Fruit fly (Drosophila melanogaster) S2 (cell line): ENCODE results near the gene CG34453.

Source experiments
- CG8478 ChIP-seq: fragments of >200 bp; optimal IDR thresholded peaks from 2 replicates; lab custom pipeline; 2018
- CTCF ChIP-seq, 2 experiments: fragments of >200 bp; optimal IDR thresholded peaks; 2 replicates each; lab custom pipeline; 2018

DNA sequence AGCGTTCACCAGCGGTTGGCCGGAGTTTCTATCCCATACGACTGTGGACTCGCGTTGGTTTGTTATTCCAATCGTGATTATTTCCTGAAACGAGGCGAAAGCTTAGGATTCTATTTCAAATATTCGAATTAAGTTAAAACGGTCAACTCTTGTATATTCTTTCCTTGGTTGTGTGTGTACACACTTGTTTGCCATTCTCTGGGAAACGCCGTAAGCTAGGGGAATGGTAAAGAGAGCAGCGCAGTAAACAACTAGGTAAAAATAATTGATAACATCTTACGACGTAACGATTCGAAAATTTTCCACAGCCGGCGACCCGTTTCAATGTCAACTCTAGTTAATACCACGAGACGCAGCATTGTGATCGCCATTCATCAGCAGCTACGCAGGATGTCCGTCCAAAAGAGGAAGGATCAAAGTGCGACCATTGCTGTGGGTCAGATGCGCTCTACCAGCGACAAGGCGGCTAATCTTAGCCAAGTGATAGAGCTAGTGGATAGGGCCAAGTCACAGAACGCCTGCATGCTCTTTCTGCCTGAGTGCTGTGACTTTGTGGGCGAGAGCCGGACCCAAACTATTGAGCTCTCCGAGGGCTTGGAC lies 29.5 kb downstream of the CG34453 start, which contains the start of gene NitFhit:
- TF ChIP-seq CG8478 (lab: Kevin White, UChicago) = no peak
- TF ChIP-seq CTCF (optimal IDR thresholded peaks at IDR 0.05; lab: Kevin White, UChicago) = no peak
